Worm (Caenorhabditis elegans) whole organism, young adult: ENCODE measurements around the gene srh-73.

Source experiments
- B0035.1 ChIP-seq: sonication (generic microtip); optimal IDR thresholded peaks from 2 replicates; lab custom pipeline; 2016; ENCODE audit warnings: missing genetic modification characterization, mild to moderate bottlenecking, missing compliant biosample characterization, missing genotype, missing genetic modification reagents
- K11D2.4 ChIP-seq: fragments of 200-800 bp; sonication (Bioruptor generic); IDR thresholded peaks from 2 replicates; pipeline ENCODE4 v1.3.6; 2022; ENCODE audit warnings: missing genetic modification reagents, missing genetic modification characterization, missing compliant biosample characterization
- Y53F4B.3 ChIP-seq: fragments of 200-800 bp; sonication (Bioruptor generic); IDR thresholded peaks from 2 replicates; pipeline ENCODE4 v1.3.6; 2022; ENCODE audit warnings: missing genetic modification reagents, missing genetic modification characterization, missing compliant biosample characterization
- lin-54 ChIP-seq: fragments of 200-800 bp; sonication (Bioruptor generic); optimal IDR thresholded peaks from 2 replicates; lab custom pipeline; 2018; ENCODE audit warnings: mild to moderate bottlenecking, missing genetic modification characterization, missing compliant biosample characterization
- snpc-4 ChIP-seq, 5 experiments: fragments of 150-350 bp in 1 of 5; sonication (generic microtip) in 4 of 5; optimal IDR thresholded peaks; 2 replicates each; lab custom pipeline; 2014 to 2018; ENCODE audit warnings: missing genetic modification characterization in 5 of 5, missing biosample characterization in 3 of 5, antibody characterized with exemption in 2 of 5, mild to moderate bottlenecking in 2 of 5, missing compliant biosample characterization in 2 of 5, missing genotype in 2 of 5, moderate library complexity in 2 of 5, missing genetic modification reagents in 1 of 5

- TF ChIP-seq lin-54 (GFP tag; lab: Kevin White, UChicago) = no peak
- TF ChIP-seq B0035.1 (tag; lab: Kevin White, UChicago) = no peak
- TF ChIP-seq snpc-4 (GFP tag; optimal IDR thresholded peaks at IDR 0.05; lab: Kevin White, UChicago) = no peak
- TF ChIP-seq snpc-4 (tag; optimal IDR thresholded peaks at IDR 0.05; lab: Kevin White, UChicago) = no peak
- no peak for TF ChIP-seq Y53F4B.3 (GFP tag; lab: Robert Waterston, UW)
- no peak for TF ChIP-seq K11D2.4 (GFP tag; lab: Robert Waterston, UW)
Observed at ce11 chrII:12485060-12485459, 26.9 kb upstream of the srh-73 start, which contains the start of gene F15A4.10.
